Worm (Caenorhabditis elegans) whole organism, late embryonic: ENCODE results near the gene srz-72.

Source experiments
- C08G9.2 ChIP-seq: sonication (generic microtip); optimal IDR thresholded peaks from 2 replicates; lab custom pipeline; 2016; ENCODE audit warnings: mild to moderate bottlenecking, missing genetic modification characterization, moderate library complexity, missing compliant biosample characterization
- F13H6.1 ChIP-seq: sonication (generic microtip); optimal IDR thresholded peaks from 2 replicates; lab custom pipeline; 2016; ENCODE audit warnings: missing genetic modification characterization, missing compliant biosample characterization
- ama-1 ChIP-seq: fragments of 150-350 bp; optimal IDR thresholded peaks from 2 replicates; lab custom pipeline; 2014
- ceh-22 ChIP-seq: sonication (generic microtip); optimal IDR thresholded peaks from 2 replicates; lab custom pipeline; 2017; ENCODE audit warnings: missing biosample characterization, missing genetic modification characterization
- elt-2 ChIP-seq: sonication (generic microtip); optimal IDR thresholded peaks from 2 replicates; lab custom pipeline; 2016; ENCODE audit warnings: missing genetic modification reagents, missing genetic modification characterization, missing compliant biosample characterization
- hlh-30 ChIP-seq: sonication (generic microtip); optimal IDR thresholded peaks from 2 replicates; lab custom pipeline; 2017; ENCODE audit warnings: antibody characterized with exemption, missing genetic modification characterization, missing compliant biosample characterization; ENCODE audit not compliant: insufficient read depth
- nfya-1 ChIP-seq: sonication (generic microtip); optimal IDR thresholded peaks from 2 replicates; lab custom pipeline; 2017; ENCODE audit warnings: missing genetic modification characterization, mild to moderate bottlenecking, missing compliant biosample characterization, antibody characterized with exemption, moderate library complexity
- nhr-11 ChIP-seq: fragments of 150-350 bp; optimal IDR thresholded peaks from 2 replicates; lab custom pipeline; 2014; ENCODE audit warnings: missing biosample characterization, missing genetic modification characterization
- pqm-1 ChIP-seq: sonication (generic microtip); optimal IDR thresholded peaks from 2 replicates; lab custom pipeline; 2016; ENCODE audit warnings: missing genetic modification characterization, missing compliant biosample characterization
- tbx-2 ChIP-seq: sonication (generic microtip); optimal IDR thresholded peaks from 2 replicates; lab custom pipeline; 2016; ENCODE audit warnings: missing genetic modification characterization, missing compliant biosample characterization
- tbx-7 ChIP-seq: sonication (generic microtip); optimal IDR thresholded peaks from 2 replicates; lab custom pipeline; 2016; ENCODE audit warnings: missing genotype, missing genetic modification characterization, missing compliant biosample characterization
- ttx-3 ChIP-seq: sonication (generic microtip); optimal IDR thresholded peaks from 2 replicates; lab custom pipeline; 2016; ENCODE audit warnings: missing genetic modification reagents, missing genetic modification characterization, missing compliant biosample characterization
- unc-42 ChIP-seq: sonication (generic microtip); optimal IDR thresholded peaks from 2 replicates; lab custom pipeline; 2016; ENCODE audit warnings: missing genotype, missing genetic modification characterization, missing compliant biosample characterization

DNA sequence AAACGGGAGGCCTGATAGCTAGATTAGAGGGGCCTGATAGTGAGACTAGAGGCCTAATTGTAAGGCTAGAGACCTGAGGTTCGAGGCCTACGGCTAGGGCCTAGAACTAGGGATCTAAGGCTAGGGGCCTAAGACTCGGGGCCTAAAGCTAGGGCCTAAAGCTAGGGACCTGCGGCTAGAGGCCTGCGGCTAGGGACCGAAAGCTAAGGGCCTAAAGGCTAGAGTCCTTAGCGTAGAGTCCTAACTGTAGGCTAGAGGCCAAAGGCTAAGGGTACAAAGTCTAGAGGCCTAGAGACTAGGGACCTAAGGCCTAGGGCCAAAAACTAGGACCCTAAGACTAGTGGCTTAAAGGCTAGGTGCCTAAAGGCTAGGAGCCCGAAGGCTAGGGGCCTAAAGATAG is 34.2 kb downstream of the srz-72 start:
- TF ChIP-seq tbx-2 (tag; lab: Kevin White, UChicago): no peak
- TF ChIP-seq ceh-22 (tag; lab: Kevin White, UChicago): no peak
- no peak for TF ChIP-seq ama-1 (lab: Kevin White, UChicago)
- no peak for TF ChIP-seq C08G9.2 (tag; lab: Kevin White, UChicago)
- TF ChIP-seq nhr-11 (tag; lab: Kevin White, UChicago): no peak
- no peak for TF ChIP-seq ttx-3 (tag; lab: Kevin White, UChicago)
- TF ChIP-seq unc-42 (tag; lab: Kevin White, UChicago): no peak
- TF ChIP-seq F13H6.1 (tag; lab: Kevin White, UChicago): no peak
- no peak for TF ChIP-seq nfya-1
- TF ChIP-seq tbx-7 (tag; lab: Kevin White, UChicago): no peak
- TF ChIP-seq elt-2: no peak
- no peak for TF ChIP-seq hlh-30
- no peak for TF ChIP-seq pqm-1 (tag; lab: Kevin White, UChicago)
